Worm (Caenorhabditis elegans): ENCODE data around the gene srbc-8.

srbc-8 gene

ce11 chrV:7487518-7487917 lies 2.6 kb upstream of the srbc-8 start, which contains the start of gene srbc-7:
Gene srbc-7, minus strand, starts transcription at chrV:7487618.
- no peak for TF ChIP-seq ztf-11 (tag; optimal IDR thresholded peaks at IDR 0.05)
- TF ChIP-seq ceh-16 (tag; optimal IDR thresholded peaks at IDR 0.05) = no peak
- no peak for TF ChIP-seq zag-1 (tag; optimal IDR thresholded peaks at IDR 0.05)
- no peak for TF ChIP-seq nhr-21 (tag; optimal IDR thresholded peaks at IDR 0.05)
- no peak for TF ChIP-seq F13H6.1 (tag; optimal IDR thresholded peaks at IDR 0.05)
- no peak for TF ChIP-seq mdl-1 (tag; optimal IDR thresholded peaks at IDR 0.05)
- no peak for TF ChIP-seq sem-4 (tag; optimal IDR thresholded peaks at IDR 0.05)
- TF ChIP-seq lin-11 (tag; optimal IDR thresholded peaks at IDR 0.05) = no peak
- TF ChIP-seq nhr-237 (tag; optimal IDR thresholded peaks at IDR 0.05) = no peak
- no peak for TF ChIP-seq lin-39 (tag; optimal IDR thresholded peaks at IDR 0.05)
- no peak for TF ChIP-seq aly-2 (tag; optimal IDR thresholded peaks at IDR 0.05)
- TF ChIP-seq nhr-77 (tag; optimal IDR thresholded peaks at IDR 0.05) = no peak
- no peak for TF ChIP-seq gmeb-1 (tag; optimal IDR thresholded peaks at IDR 0.05)
- no peak for TF ChIP-seq egl-27 (tag; optimal IDR thresholded peaks at IDR 0.05)
- TF ChIP-seq blmp-1 (tag; optimal IDR thresholded peaks at IDR 0.05; ENCODE audit: insufficient read depth) = no peak
- TF ChIP-seq lsy-2 (tag; optimal IDR thresholded peaks at IDR 0.05) = no peak

ce11 chrV:7480949-7481348 lies 4.0 kb downstream of the srbc-8 start, which contains the start of gene C18B10.6:
Gene C18B10.6, minus strand, starts transcription at chrV:7481049.
- TF ChIP-seq nhr-12 (tag; optimal IDR thresholded peaks at IDR 0.05) (no peak), unc-62 (GFP tag; optimal IDR thresholded peaks at IDR 0.05) (no peak), F13H6.1 (tag; optimal IDR thresholded peaks at IDR 0.05) (no peak), crh-2 (tag; optimal IDR thresholded peaks at IDR 0.05) (no peak), elt-3 (tag; optimal IDR thresholded peaks at IDR 0.05) (no peak), nhr-129 (tag; optimal IDR thresholded peaks at IDR 0.05) (no peak), ZK546.5 (tag; optimal IDR thresholded peaks at IDR 0.05) (no peak)

- TF ChIP-seq unc-62 (GFP tag; optimal IDR thresholded peaks at IDR 0.05) = no peak
- no peak for TF ChIP-seq sma-9 (GFP tag; optimal IDR thresholded peaks at IDR 0.05)
- TF ChIP-seq sma-9 (tag; optimal IDR thresholded peaks at IDR 0.05) = no peak
- TF ChIP-seq zag-1 (tag; optimal IDR thresholded peaks at IDR 0.05) = no peak
- no peak for TF ChIP-seq lin-13 (GFP tag; optimal IDR thresholded peaks at IDR 0.05)
- TF ChIP-seq sem-4 (tag; optimal IDR thresholded peaks at IDR 0.05) = no peak
- TF ChIP-seq blmp-1 (tag; optimal IDR thresholded peaks at IDR 0.05; ENCODE audit: insufficient read depth) = no peak
- TF ChIP-seq R02D3.7 (tag; optimal IDR thresholded peaks at IDR 0.05) = no peak
- no peak for TF ChIP-seq nhr-23 (tag; optimal IDR thresholded peaks at IDR 0.05)
- TF ChIP-seq ceh-82 (tag; optimal IDR thresholded peaks at IDR 0.05) = no peak
- no peak for TF ChIP-seq lin-11 (tag; optimal IDR thresholded peaks at IDR 0.05)
- no peak for TF ChIP-seq fos-1 (tag; optimal IDR thresholded peaks at IDR 0.05)
- TF ChIP-seq dmd-4 (tag; optimal IDR thresholded peaks at IDR 0.05) = no peak
- no peak for TF ChIP-seq lsy-2 (tag; optimal IDR thresholded peaks at IDR 0.05)
- no peak for TF ChIP-seq aly-2 (tag; optimal IDR thresholded peaks at IDR 0.05)
- no peak for TF ChIP-seq ZK546.5 (tag; optimal IDR thresholded peaks at IDR 0.05)
- no peak for TF ChIP-seq ztf-4 (tag; optimal IDR thresholded peaks at IDR 0.05)
- TF ChIP-seq ztf-11 (tag; optimal IDR thresholded peaks at IDR 0.05) = no peak
- no peak for TF ChIP-seq lin-39 (tag; optimal IDR thresholded peaks at IDR 0.05)
Measured at ce11 chrV:7478404-7478803, 6.5 kb downstream of the srbc-8 start, which contains the start of gene str-190. Gene str-190, minus strand, starts transcription at chrV:7478504.

ce11 chrV:7476766-7477165 lies 8.1 kb downstream of the srbc-8 start, which contains the start of gene srh-125:
Gene srh-125, minus strand, starts transcription at chrV:7476866.
- TF ChIP-seq C34F6.9 (tag; optimal IDR thresholded peaks at IDR 0.05) (no peak), skn-1 (tag; optimal IDR thresholded peaks at IDR 0.05) (no peak), elt-3 (tag; optimal IDR thresholded peaks at IDR 0.05) (no peak), ZK546.5 (tag; optimal IDR thresholded peaks at IDR 0.05) (no peak), alr-1 (tag; optimal IDR thresholded peaks at IDR 0.05) (no peak), peb-1 (tag; optimal IDR thresholded peaks at IDR 0.05) (no peak), nhr-23 (tag; optimal IDR thresholded peaks at IDR 0.05) (no peak), nhr-12 (tag; optimal IDR thresholded peaks at IDR 0.05) (no peak), fos-1 (tag; optimal IDR thresholded peaks at IDR 0.05) (no peak)

- TF ChIP-seq nhr-10 (tag; optimal IDR thresholded peaks at IDR 0.05) (no peak), fos-1 (tag; optimal IDR thresholded peaks at IDR 0.05) (no peak), nhr-11 (tag; optimal IDR thresholded peaks at IDR 0.05) (no peak), zag-1 (tag; optimal IDR thresholded peaks at IDR 0.05) (no peak), egl-27 (tag; optimal IDR thresholded peaks at IDR 0.05) (no peak)
Measured at ce11 chrV:7472815-7473214, 12.1 kb downstream of the srbc-8 start, which contains the start of gene str-28. Gene str-28, minus strand, starts transcription at chrV:7472915.
